Worm (Caenorhabditis elegans) whole organism, L1 larva: ENCODE results near the gene otub-1.

Source experiments
- C34B4.2 ChIP-seq: sonication (generic microtip); optimal IDR thresholded peaks from 2 replicates; lab custom pipeline; 2017; ENCODE audit warnings: mild to moderate bottlenecking, missing genetic modification characterization, missing compliant biosample characterization
- Y116A8C.19 ChIP-seq: sonication (generic microtip); optimal IDR thresholded peaks from 2 replicates; lab custom pipeline; 2016; ENCODE audit warnings: missing compliant biosample characterization, missing genetic modification characterization, borderline replicate concordance
- alr-1 ChIP-seq: fragments of 200-800 bp; sonication (Bioruptor generic); optimal IDR thresholded peaks from 2 replicates; lab custom pipeline; 2018; ENCODE audit warnings: borderline replicate concordance, mild to moderate bottlenecking, missing genetic modification characterization, missing compliant biosample characterization
- aly-2 ChIP-seq: fragments of 150-350 bp; optimal IDR thresholded peaks from 2 replicates; lab custom pipeline; 2014; ENCODE audit warnings: missing biosample characterization, missing genetic modification characterization
- ceh-63 ChIP-seq: fragments of 200-800 bp; sonication (Bioruptor generic); optimal IDR thresholded peaks from 2 replicates; lab custom pipeline; 2018; ENCODE audit warnings: mild to moderate bottlenecking, missing genetic modification characterization, missing compliant biosample characterization
- ceh-88 ChIP-seq: fragments of 200-800 bp; sonication (Bioruptor generic); IDR thresholded peaks from 2 replicates; pipeline ENCODE4 v1.3.6; 2022; ENCODE audit warnings: missing genetic modification characterization, missing compliant biosample characterization
- ceh-90 ChIP-seq: sonication (generic microtip); optimal IDR thresholded peaks from 2 replicates; lab custom pipeline; 2016; ENCODE audit warnings: missing genetic modification characterization, missing compliant biosample characterization
- dpl-1 ChIP-seq, 3 experiments: fragments of 150-350 bp in 2 of 3; sonication (generic microtip) in 1 of 3; optimal IDR thresholded peaks; 2 replicates each; lab custom pipeline; 2014 to 2017; ENCODE audit warnings: missing biosample characterization in 3 of 3, missing genetic modification characterization in 3 of 3, missing genetic modification reagents in 3 of 3
- efl-1 ChIP-seq, 4 experiments: fragments of 150-350 bp; optimal IDR thresholded peaks in 3 of 4; peaks in 1 of 4; 1 replicate in 1 of 4; 2 replicates in 3 of 4; lab custom pipeline; 2014; ENCODE audit warnings: missing biosample characterization in 2 of 4, missing genetic modification characterization in 2 of 4, missing genetic modification reagents in 2 of 4
- elt-2 ChIP-seq: sonication (generic microtip); optimal IDR thresholded peaks from 2 replicates; lab custom pipeline; 2016; ENCODE audit warnings: missing genetic modification characterization, mild to moderate bottlenecking, inconsistent platforms, missing compliant biosample characterization, missing genetic modification reagents
- elt-3 ChIP-seq, 6 experiments: fragments of 150-350 bp in 1 of 6; sonication (generic microtip); optimal IDR thresholded peaks; 2 replicates each; lab custom pipeline; 2017 to 2018; ENCODE audit warnings: missing biosample characterization in 6 of 6, missing genetic modification characterization in 6 of 6, inconsistent platforms in 1 of 6
- ets-5 ChIP-seq: fragments of 200-800 bp; sonication (Bioruptor generic); IDR thresholded peaks from 2 replicates; pipeline ENCODE4 v1.3.6; 2022; ENCODE audit warnings: missing genetic modification characterization, missing compliant biosample characterization
- fos-1 ChIP-seq: fragments of 150-350 bp; optimal IDR thresholded peaks from 2 replicates; lab custom pipeline; 2014; ENCODE audit warnings: missing biosample characterization, missing genetic modification characterization
- hlh-17 ChIP-seq: fragments of 200-800 bp; sonication (Bioruptor generic); optimal IDR thresholded peaks from 2 replicates; lab custom pipeline; 2018; ENCODE audit warnings: missing genetic modification characterization, mild to moderate bottlenecking, missing compliant biosample characterization, moderate library complexity, borderline replicate concordance
- hlh-4 ChIP-seq: sonication (generic microtip); optimal IDR thresholded peaks from 2 replicates; lab custom pipeline; 2016; ENCODE audit warnings: mild to moderate bottlenecking, missing genetic modification characterization, missing compliant biosample characterization
- hpl-2 ChIP-seq: fragments of 150-350 bp; optimal IDR thresholded peaks from 2 replicates; lab custom pipeline; 2014; ENCODE audit warnings: missing biosample characterization, missing genetic modification reagents, missing genetic modification characterization
- jun-1 ChIP-seq: fragments of 150-350 bp; optimal IDR thresholded peaks from 2 replicates; lab custom pipeline; 2014; ENCODE audit warnings: missing biosample characterization, missing genetic modification reagents, missing genetic modification characterization
- lin-14 ChIP-seq: fragments of 200-800 bp; sonication (Bioruptor generic); optimal IDR thresholded peaks from 2 replicates; lab custom pipeline; 2018; ENCODE audit warnings: mild to moderate bottlenecking, missing genetic modification characterization, moderate library complexity, missing compliant biosample characterization
- lin-39 ChIP-seq: fragments of 150-350 bp; optimal IDR thresholded peaks from 2 replicates; lab custom pipeline; 2014; ENCODE audit warnings: missing biosample characterization, missing genetic modification reagents, missing genetic modification characterization
- mdl-1 ChIP-seq, 2 experiments: fragments of 150-350 bp; optimal IDR thresholded peaks; 2 replicates each; lab custom pipeline; 2014 to 2017; ENCODE audit warnings: missing biosample characterization in 2 of 2, missing genetic modification characterization in 2 of 2, inconsistent platforms in 1 of 2
- nhr-11 ChIP-seq: fragments of 150-350 bp; optimal IDR thresholded peaks from 2 replicates; lab custom pipeline; 2014; ENCODE audit warnings: missing biosample characterization, missing genetic modification characterization
- nhr-19 ChIP-seq: fragments of 200-800 bp; sonication (Bioruptor generic); conservative IDR thresholded peaks from 2 replicates; pipeline ENCODE4 v1.3.6; 2022; ENCODE audit warnings: missing genetic modification characterization, missing compliant biosample characterization
- nhr-77 ChIP-seq: fragments of 150-350 bp; optimal IDR thresholded peaks from 2 replicates; lab custom pipeline; 2014; ENCODE audit warnings: missing biosample characterization, missing genetic modification characterization
- pqm-1 ChIP-seq: sonication (generic microtip); optimal IDR thresholded peaks from 3 replicates; lab custom pipeline; 2017; ENCODE audit warnings: missing biosample characterization, missing genetic modification characterization
- skn-1 ChIP-seq: fragments of 150-350 bp; optimal IDR thresholded peaks from 2 replicates; lab custom pipeline; 2014; ENCODE audit warnings: missing biosample characterization, missing genetic modification characterization
- snpc-4 ChIP-seq: fragments of 150-350 bp; optimal IDR thresholded peaks from 2 replicates; lab custom pipeline; 2014; ENCODE audit warnings: missing biosample characterization, missing genetic modification characterization
- sptf-1 ChIP-seq: fragments of 150-350 bp; optimal IDR thresholded peaks from 2 replicates; lab custom pipeline; 2014; ENCODE audit warnings: missing biosample characterization, missing genetic modification characterization
- sup-37 ChIP-seq: fragments of 200-800 bp; sonication (Bioruptor generic); optimal IDR thresholded peaks from 2 replicates; lab custom pipeline; 2018; ENCODE audit warnings: mild to moderate bottlenecking, missing genetic modification characterization, missing compliant biosample characterization
- tbx-2 ChIP-seq: sonication (generic microtip); optimal IDR thresholded peaks from 2 replicates; lab custom pipeline; 2016; ENCODE audit warnings: missing genetic modification characterization, missing compliant biosample characterization
- unc-130 ChIP-seq: fragments of 150-350 bp; optimal IDR thresholded peaks from 2 replicates; lab custom pipeline; 2017; ENCODE audit warnings: missing biosample characterization, missing genetic modification characterization, inconsistent platforms
- unc-30 ChIP-seq: sonication (generic microtip); optimal IDR thresholded peaks from 2 replicates; lab custom pipeline; 2017; ENCODE audit warnings: missing biosample characterization, missing genetic modification characterization
- unc-86 ChIP-seq: sonication (generic microtip); optimal IDR thresholded peaks from 2 replicates; lab custom pipeline; 2016; ENCODE audit warnings: missing genetic modification characterization, missing compliant biosample characterization
- vab-15 ChIP-seq: sonication (generic microtip); optimal IDR thresholded peaks from 2 replicates; lab custom pipeline; 2017; ENCODE audit warnings: missing genotype, mild to moderate bottlenecking, missing genetic modification characterization, missing compliant biosample characterization
- zag-1 ChIP-seq: fragments of 150-350 bp; optimal IDR thresholded peaks from 2 replicates; lab custom pipeline; 2014; ENCODE audit warnings: missing biosample characterization, missing genetic modification characterization

otub-1 gene

DNA sequence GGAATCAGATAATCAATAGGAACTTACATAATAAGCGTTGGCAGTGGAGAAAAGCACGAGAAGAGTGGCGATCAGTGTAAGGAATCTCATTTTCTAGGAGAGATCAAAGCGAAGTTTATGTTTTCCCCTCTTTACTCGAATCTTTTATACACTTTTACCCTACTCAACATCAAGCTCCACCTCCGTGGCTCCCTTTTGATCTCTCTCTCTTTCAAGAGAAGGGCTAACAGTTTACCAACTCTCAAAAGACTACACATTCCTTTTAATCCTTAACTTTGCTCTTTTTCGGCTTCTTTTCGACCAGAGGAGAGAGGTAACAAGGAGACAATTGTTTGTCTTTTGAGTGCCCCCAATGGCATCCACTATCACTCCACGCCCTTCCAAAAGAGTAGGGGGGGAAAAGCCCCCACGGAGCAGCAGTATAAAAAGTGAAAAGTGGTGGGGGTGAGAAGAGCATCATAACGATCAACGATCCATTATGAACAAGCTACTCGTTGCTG is 21.2 kb downstream of the otub-1 start, which contains the start of the genes C01G10.15 and C01G10.6:
TSS of gene C01G10.15 (minus strand) at position 101 of the 500 bp plus-strand sequence.
TSS of gene C01G10.6 (plus strand) at position 450 of the 500 bp plus-strand sequence.
- TF ChIP-seq ceh-90 (tag; lab: Kevin White, UChicago), result no peak
- TF ChIP-seq tbx-2 (tag; lab: Kevin White, UChicago), result peak; percentile 29
- no peak for TF ChIP-seq sptf-1 (tag; lab: Kevin White, UChicago)
- no peak for TF ChIP-seq sup-37 (GFP tag; lab: Kevin White, UChicago)
- no peak for TF ChIP-seq vab-15
- no peak for TF ChIP-seq zag-1 (tag; lab: Kevin White, UChicago)
- TF ChIP-seq pqm-1 (tag; lab: Kevin White, UChicago), result no peak
- peak; percentile 39 for TF ChIP-seq lin-14 (GFP tag; lab: Kevin White, UChicago)
- TF ChIP-seq nhr-77, result peak; percentile 52
- no peak for TF ChIP-seq fos-1 (tag; lab: Kevin White, UChicago)
- TF ChIP-seq dpl-1 (GFP tag; optimal IDR thresholded peaks at IDR 0.05; lab: Kevin White, UChicago), result no peak
- TF ChIP-seq unc-130 (tag; lab: Kevin White, UChicago), result no peak

DNA sequence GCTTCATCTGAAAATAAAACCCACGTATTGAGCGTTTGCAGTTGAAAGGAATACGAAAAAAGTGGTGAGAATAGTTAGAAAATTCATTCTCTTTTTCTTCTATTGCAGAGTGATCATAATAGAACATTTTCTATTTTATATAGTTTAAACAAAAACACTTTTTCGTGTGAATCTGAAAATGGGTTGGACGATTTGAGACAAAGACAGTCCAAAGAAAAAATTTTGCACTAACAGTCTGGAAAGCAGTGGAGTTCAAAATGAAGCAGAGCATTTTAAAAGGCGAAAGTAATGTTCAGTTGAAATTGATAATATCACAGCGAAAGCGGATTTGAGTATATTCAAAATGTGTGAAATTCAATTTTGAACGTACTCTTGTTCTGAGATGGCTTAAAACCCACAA is 22.5 kb downstream of the otub-1 start, which contains the start of gene C01G10.18:
TSS of gene C01G10.18 (minus strand) at position 101 of the 400 bp plus-strand sequence.
- TF ChIP-seq nhr-19 (GFP tag; lab: Robert Waterston, UW) (no peak), hlh-4 (tag; lab: Kevin White, UChicago) (no peak), alr-1 (no peak), aly-2 (no peak), Y116A8C.19 (tag; lab: Kevin White, UChicago) (no peak), jun-1 (tag; lab: Kevin White, UChicago) (no peak), ceh-63 (GFP tag; lab: Kevin White, UChicago) (no peak), hlh-17 (GFP tag; lab: Kevin White, UChicago) (no peak), ets-5 (GFP tag; lab: Robert Waterston, UW) (no peak), unc-86 (tag; lab: Kevin White, UChicago) (no peak), elt-3 (tag; optimal IDR thresholded peaks at IDR 0.05; lab: Kevin White, UChicago) (no peak), elt-2 (tag; lab: Kevin White, UChicago) (no peak), mdl-1 (tag; optimal IDR thresholded peaks at IDR 0.05; lab: Kevin White, UChicago) (no peak), unc-30 (tag; lab: Kevin White, UChicago) (no peak), nhr-11 (tag; lab: Kevin White, UChicago) (no peak), fos-1 (tag; lab: Kevin White, UChicago) (no peak)
- TF ChIP-seq, all 84 proteins: peak for 0

DNA sequence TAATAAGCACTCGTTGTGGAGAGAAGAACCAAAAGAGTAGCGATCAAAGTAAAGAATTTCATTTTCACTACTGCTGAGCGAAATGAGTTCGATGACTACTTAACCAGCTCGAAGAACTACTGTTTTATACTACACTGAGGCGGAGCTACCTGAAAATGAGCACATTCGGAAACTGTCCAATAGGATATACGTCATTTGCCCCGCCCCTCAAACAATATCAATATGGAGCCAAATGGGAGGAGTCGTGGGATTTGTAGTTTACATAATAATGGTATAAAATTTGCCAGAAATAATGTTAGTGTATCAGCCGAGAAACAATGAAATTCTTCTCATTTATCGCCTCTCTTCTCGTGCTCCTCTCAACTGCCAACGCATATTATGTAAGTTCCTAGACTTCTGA is 23.3 kb downstream of the otub-1 start, which contains the start of the genes C01G10.5 and C01G10.4:
TSS of gene C01G10.5 (minus strand) at position 101 of the 400 bp plus-strand sequence.
TSS of gene C01G10.4 (plus strand) at position 303 of the 400 bp plus-strand sequence.
- no peak for TF ChIP-seq efl-1 (optimal IDR thresholded peaks at IDR 0.05; lab: Kevin White, UChicago)
- peak in 1 of 2 experiments; percentile 13 for TF ChIP-seq efl-1 (GFP tag; optimal IDR thresholded peaks at IDR 0.05 in 1 of 2; lab: Kevin White, UChicago)
- TF ChIP-seq snpc-4, result no peak

DNA sequence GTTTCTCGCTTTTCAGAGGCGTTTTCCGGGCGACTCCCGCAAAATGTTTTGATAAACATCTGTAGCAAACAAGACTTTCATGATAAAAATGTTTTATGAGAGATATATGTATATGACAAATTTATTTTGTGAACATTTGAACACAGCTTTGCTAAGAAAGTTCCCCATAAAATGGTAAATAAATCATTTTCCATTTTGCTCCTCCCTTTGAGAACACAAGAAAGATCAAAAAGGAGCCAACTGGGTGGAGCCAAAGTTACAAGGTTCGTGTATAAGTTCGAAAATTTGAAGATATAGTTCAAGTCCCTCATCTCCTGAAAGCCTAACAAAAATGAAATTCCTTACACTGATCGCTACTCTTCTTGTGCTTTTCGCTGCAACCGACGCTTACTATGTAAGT is 24.4 kb downstream of the otub-1 start, which contains the start of gene C01G10.17:
TSS of gene C01G10.17 (plus strand) at position 301 of the 400 bp plus-strand sequence.
- TF ChIP-seq tbx-2 (tag; lab: Kevin White, UChicago) (no peak), hpl-2 (GFP tag; lab: Kevin White, UChicago) (no peak)

DNA sequence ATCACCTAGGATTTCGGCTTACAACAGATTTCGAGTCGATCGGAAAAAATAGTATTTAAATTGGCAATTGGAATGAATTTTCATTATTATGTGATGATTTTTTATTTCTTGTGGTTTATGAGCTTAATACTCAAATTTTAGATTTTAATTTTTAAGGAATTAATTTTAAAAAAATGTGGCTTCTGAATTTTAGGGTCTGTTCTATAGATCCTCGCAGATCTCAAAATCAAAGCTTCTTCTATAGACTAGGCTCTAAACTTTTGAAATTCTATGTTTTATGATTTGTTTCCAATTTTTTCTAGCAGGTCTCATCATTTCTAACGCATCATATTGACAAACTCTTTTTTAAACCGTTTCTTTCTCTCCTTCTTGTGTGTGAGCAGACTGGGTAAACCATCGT is 26.6 kb downstream of the otub-1 start, which contains the start of gene txt-12:
TSS of gene txt-12 (plus strand) at position 301 of the 400 bp plus-strand sequence.
- TF ChIP-seq ceh-88 (GFP tag; lab: Robert Waterston, UW), result no peak
- TF ChIP-seq nhr-77, result peak; percentile 14
- no peak for TF ChIP-seq hpl-2 (GFP tag; lab: Kevin White, UChicago)
- no peak for TF ChIP-seq skn-1 (tag; lab: Kevin White, UChicago)
- TF ChIP-seq C34B4.2 (tag; lab: Kevin White, UChicago), result no peak
- TF ChIP-seq lin-39, result no peak
